Fruit fly (Drosophila melanogaster) whole organism, embryonic: ENCODE results near the gene Dok.

Experiments
- CG12219 ChIP-seq: fragments of 200-800 bp; sonication (Bioruptor generic); optimal IDR thresholded peaks from 3 replicates; lab custom pipeline; 2018; ENCODE audit warnings: missing biosample characterization, mild to moderate bottlenecking, missing genetic modification characterization
- CG12744 ChIP-seq: fragments of 200-800 bp; sonication (Bioruptor generic); optimal IDR thresholded peaks from 2 replicates; lab custom pipeline; 2016; ENCODE audit warnings: missing biosample characterization, missing genetic modification characterization
- CG15601 ChIP-seq: fragments of 200-800 bp; sonication (Bioruptor generic); optimal IDR thresholded peaks from 3 replicates; lab custom pipeline; 2019; ENCODE audit warnings: missing biosample characterization, mild to moderate bottlenecking, missing genetic modification characterization, moderate library complexity
- CG16815 ChIP-seq: fragments of 200-800 bp; sonication (Bioruptor generic); optimal IDR thresholded peaks from 3 replicates; lab custom pipeline; 2017; ENCODE audit warnings: missing biosample characterization, mild to moderate bottlenecking, missing genetic modification characterization
- CG17385 ChIP-seq: fragments of 200-800 bp; sonication (Bioruptor generic); optimal IDR thresholded peaks from 3 replicates; lab custom pipeline; 2018; ENCODE audit warnings: missing biosample characterization, mild to moderate bottlenecking, missing genetic modification characterization
- CG2199 ChIP-seq: fragments of 200-800 bp; sonication (Bioruptor generic); IDR thresholded peaks from 3 replicates; pipeline ENCODE4 v1.3.6; 2022; ENCODE audit warnings: missing biosample characterization, missing genetic modification characterization
- CG30020 ChIP-seq: fragments of 200-800 bp; optimal IDR thresholded peaks from 2 replicates; lab custom pipeline; 2019; ENCODE audit warnings: missing biosample characterization, mild to moderate bottlenecking, missing genetic modification characterization, moderate library complexity
- CG30431 ChIP-seq: fragments of 200-800 bp; sonication (Bioruptor generic); optimal IDR thresholded peaks from 2 replicates; lab custom pipeline; 2017; ENCODE audit warnings: missing biosample characterization, missing genetic modification characterization
- CG31224 ChIP-seq: fragments of 200-800 bp; sonication (Bioruptor generic); IDR thresholded peaks from 2 replicates; pipeline ENCODE4 v1.3.6; 2022; ENCODE audit warnings: missing biosample characterization, missing genetic modification characterization
- CG33213 ChIP-seq: fragments of 200-800 bp; sonication (Bioruptor generic); optimal IDR thresholded peaks from 3 replicates; lab custom pipeline; 2016; ENCODE audit warnings: missing biosample characterization, missing genetic modification characterization
- CG34224 ChIP-seq: fragments of 200-800 bp; sonication (Bioruptor generic); IDR thresholded peaks from 3 replicates; pipeline ENCODE4 v1.3.6; 2022; ENCODE audit warnings: missing biosample characterization, missing genetic modification characterization; ENCODE audit not compliant: partially characterized antibody
- CG4820 ChIP-seq: fragments of 200-800 bp; sonication (Bioruptor generic); optimal IDR thresholded peaks from 3 replicates; lab custom pipeline; 2016; ENCODE audit warnings: missing biosample characterization, missing genetic modification characterization
- CG5245 ChIP-seq: fragments of 200-800 bp; sonication (Bioruptor generic); optimal IDR thresholded peaks from 3 replicates; lab custom pipeline; 2016; ENCODE audit warnings: missing biosample characterization, missing genetic modification characterization
- CG5953 ChIP-seq: fragments of 200-800 bp; sonication (Bioruptor generic); IDR thresholded peaks from 2 replicates; pipeline ENCODE4 v1.3.6; 2022; ENCODE audit warnings: missing biosample characterization, missing genetic modification characterization
- CG6272 ChIP-seq: fragments of 200-800 bp; sonication (Bioruptor generic); IDR thresholded peaks from 2 replicates; pipeline ENCODE4 v1.3.6; 2022; ENCODE audit warnings: missing biosample characterization, missing genetic modification characterization
- CG6854 ChIP-seq: fragments of 200-800 bp; sonication (Bioruptor generic); optimal IDR thresholded peaks from 3 replicates; lab custom pipeline; 2017; ENCODE audit warnings: missing biosample characterization, mild to moderate bottlenecking, missing genetic modification characterization
- CG7271 ChIP-seq: fragments of 200-800 bp; sonication (Bioruptor generic); optimal IDR thresholded peaks from 2 replicates; lab custom pipeline; 2018; ENCODE audit warnings: missing biosample characterization, mild to moderate bottlenecking, missing genetic modification characterization, moderate library complexity
- CG8290 ChIP-seq, 3 experiments: fragments of 200-800 bp; sonication (Bioruptor generic); optimal IDR thresholded peaks; 2 replicates each; lab custom pipeline; 2016 to 2019; ENCODE audit warnings: missing biosample characterization in 3 of 3, missing genetic modification characterization in 3 of 3, mild to moderate bottlenecking in 2 of 3, moderate library complexity in 1 of 3
- Camta ChIP-seq: fragments of 200-800 bp; sonication (Bioruptor generic); optimal IDR thresholded peaks from 2 replicates; lab custom pipeline; 2016; ENCODE audit warnings: missing biosample characterization, missing genetic modification characterization
- D ChIP-seq, 2 experiments: fragments of 200-800 bp in 1 of 2; fragments of >200 bp in 1 of 2; sonication (Bioruptor generic) in 1 of 2; optimal IDR thresholded peaks; 2 replicates in 1 of 2; 3 replicates in 1 of 2; lab custom pipeline; 2017; ENCODE audit warnings: mild to moderate bottlenecking in 1 of 2, missing biosample characterization in 1 of 2, missing genetic modification characterization in 1 of 2, missing genetic modification reagents in 1 of 2
- Dek ChIP-seq: fragments of 200-800 bp; sonication (Bioruptor generic); optimal IDR thresholded peaks from 3 replicates; lab custom pipeline; 2019; ENCODE audit warnings: missing biosample characterization, mild to moderate bottlenecking, missing genetic modification characterization, moderate library complexity
- Dfd ChIP-seq, 2 experiments: fragments of >200 bp; optimal IDR thresholded peaks; 2 replicates each; lab custom pipeline; 2017; ENCODE audit warnings: missing biosample characterization in 2 of 2, missing genetic modification characterization in 2 of 2
- Dip2 ChIP-seq: fragments of 200-800 bp; sonication (Bioruptor generic); IDR thresholded peaks from 2 replicates; pipeline ENCODE4 v1.3.6; 2022; ENCODE audit warnings: missing biosample characterization, missing genetic modification characterization
- Dip3 ChIP-seq: fragments of 200-800 bp; sonication (Bioruptor generic); optimal IDR thresholded peaks from 3 replicates; lab custom pipeline; 2016; ENCODE audit warnings: missing biosample characterization, missing genetic modification characterization
- Dll ChIP-seq: fragments of 200-800 bp; sonication (Bioruptor generic); IDR thresholded peaks from 4 replicates; pipeline ENCODE4 v1.3.6; 2022; ENCODE audit warnings: missing biosample characterization, missing genetic modification characterization; ENCODE audit not compliant: partially characterized antibody
- HLHmδ ChIP-seq: fragments of 200-800 bp; sonication (Bioruptor generic); optimal IDR thresholded peaks from 2 replicates; lab custom pipeline; 2018; ENCODE audit warnings: missing biosample characterization, mild to moderate bottlenecking, missing genetic modification characterization, moderate library complexity
- Hey ChIP-seq: fragments of 200-800 bp; sonication (Bioruptor generic); optimal IDR thresholded peaks from 3 replicates; lab custom pipeline; 2018; ENCODE audit warnings: missing biosample characterization, mild to moderate bottlenecking, missing genetic modification characterization
- Hmr ChIP-seq: fragments of 200-800 bp; sonication (Bioruptor generic); optimal IDR thresholded peaks from 3 replicates; lab custom pipeline; 2017; ENCODE audit warnings: mild to moderate bottlenecking, missing biosample characterization, missing genetic modification reagents, missing genetic modification characterization
- Hmx ChIP-seq: fragments of 200-800 bp; sonication (Bioruptor generic); optimal IDR thresholded peaks from 2 replicates; lab custom pipeline; 2016; ENCODE audit warnings: missing biosample characterization, missing genetic modification characterization
- Myb ChIP-seq: fragments of 200-800 bp; sonication (Bioruptor generic); optimal IDR thresholded peaks from 2 replicates; lab custom pipeline; 2016; ENCODE audit warnings: missing biosample characterization, missing genetic modification characterization
- NC2α ChIP-seq: fragments of 200-800 bp; sonication (Bioruptor generic); optimal IDR thresholded peaks from 2 replicates; lab custom pipeline; 2016; ENCODE audit warnings: missing biosample characterization, missing genetic modification characterization
- NC2β ChIP-seq: fragments of 200-800 bp; sonication (Bioruptor generic); optimal IDR thresholded peaks from 2 replicates; lab custom pipeline; 2016; ENCODE audit warnings: missing biosample characterization, missing genetic modification characterization
- Optix ChIP-seq: fragments of 200-800 bp; sonication (Bioruptor generic); IDR thresholded peaks from 3 replicates; pipeline ENCODE4 v1.3.6; 2022; ENCODE audit warnings: missing biosample characterization, missing genetic modification characterization
- Sin3A ChIP-seq: fragments of >200 bp; optimal IDR thresholded peaks from 2 replicates; lab custom pipeline; 2018
- Ssrp ChIP-seq: fragments of 200-800 bp; sonication (Bioruptor generic); optimal IDR thresholded peaks from 2 replicates; lab custom pipeline; 2018; ENCODE audit warnings: missing biosample characterization, mild to moderate bottlenecking, missing genetic modification characterization, moderate library complexity
- TFAM ChIP-seq: fragments of 200-800 bp; sonication (Bioruptor generic); optimal IDR thresholded peaks from 2 replicates; lab custom pipeline; 2017; ENCODE audit warnings: missing biosample characterization, missing genetic modification characterization, inconsistent platforms
- ac ChIP-seq: fragments of 200-800 bp; sonication (Bioruptor generic); optimal IDR thresholded peaks from 3 replicates; lab custom pipeline; 2017; ENCODE audit warnings: missing biosample characterization, mild to moderate bottlenecking, missing genetic modification characterization
- bowl ChIP-seq: fragments of 200-800 bp; sonication (Bioruptor generic); IDR thresholded peaks from 2 replicates; pipeline ENCODE4 v1.3.6; 2022; ENCODE audit warnings: missing biosample characterization, missing genetic modification characterization
- chn ChIP-seq: fragments of 200-800 bp; sonication (Bioruptor generic); optimal IDR thresholded peaks from 2 replicates; lab custom pipeline; 2016; ENCODE audit warnings: missing biosample characterization, missing genetic modification characterization
- emc ChIP-seq: fragments of 200-800 bp; sonication (Bioruptor generic); optimal IDR thresholded peaks from 2 replicates; lab custom pipeline; 2016; ENCODE audit warnings: missing biosample characterization, missing genetic modification characterization
- gcm2 ChIP-seq: fragments of 200-800 bp; sonication (Bioruptor generic); optimal IDR thresholded peaks from 2 replicates; lab custom pipeline; 2016; ENCODE audit warnings: missing biosample characterization, missing genetic modification characterization
- hbn ChIP-seq: fragments of 200-800 bp; sonication (Bioruptor generic); IDR thresholded peaks from 2 replicates; pipeline ENCODE4 v1.3.6; 2022; ENCODE audit warnings: missing biosample characterization, missing genetic modification characterization; ENCODE audit not compliant: partially characterized antibody
- ind ChIP-seq: fragments of 200-800 bp; sonication (Bioruptor generic); optimal IDR thresholded peaks from 3 replicates; lab custom pipeline; 2016; ENCODE audit warnings: missing biosample characterization, missing genetic modification characterization
- ken ChIP-seq: fragments of 200-800 bp; sonication (Bioruptor generic); IDR thresholded peaks from 3 replicates; pipeline ENCODE4 v1.3.6; 2022; ENCODE audit warnings: missing biosample characterization, missing genetic modification characterization
- lmd ChIP-seq: fragments of 200-800 bp; sonication (Bioruptor generic); IDR thresholded peaks from 2 replicates; pipeline ENCODE4 v1.3.6; 2022; ENCODE audit warnings: missing biosample characterization, missing genetic modification characterization
- nerfin-1 ChIP-seq: fragments of 200-800 bp; sonication (Bioruptor generic); optimal IDR thresholded peaks from 3 replicates; lab custom pipeline; 2019; ENCODE audit warnings: missing biosample characterization, mild to moderate bottlenecking, missing genetic modification characterization, moderate library complexity
- nmo ChIP-seq: fragments of 200-800 bp; sonication (Bioruptor generic); optimal IDR thresholded peaks from 2 replicates; lab custom pipeline; 2018; ENCODE audit warnings: missing biosample characterization, mild to moderate bottlenecking, missing genetic modification characterization, moderate library complexity
- pfk ChIP-seq: fragments of 200-800 bp; sonication (Bioruptor generic); optimal IDR thresholded peaks from 2 replicates; lab custom pipeline; 2018; ENCODE audit warnings: missing biosample characterization, mild to moderate bottlenecking, missing genetic modification characterization, moderate library complexity
- vfl ChIP-seq: fragments of 200-800 bp; sonication (Bioruptor generic); optimal IDR thresholded peaks from 2 replicates; lab custom pipeline; 2016; ENCODE audit warnings: missing biosample characterization, missing genetic modification characterization
- zen ChIP-seq: fragments of 200-800 bp; sonication (Bioruptor generic); optimal IDR thresholded peaks from 3 replicates; lab custom pipeline; 2018; ENCODE audit warnings: missing biosample characterization, mild to moderate bottlenecking, missing genetic modification characterization, moderate library complexity

The Dok gene

dm6 chrX:7305753-7306338, 18.2 kb upstream of the Dok start (continued):
- no peak for TF ChIP-seq Myb (GFP tag; lab: Kevin White, UChicago)
- TF ChIP-seq CG2199 (GFP tag; lab: Robert Waterston, UW), result no peak
- no peak for TF ChIP-seq NC2β (GFP tag; lab: Kevin White, UChicago)
- peak; percentile 22 for TF ChIP-seq Camta (GFP tag; lab: Kevin White, UChicago)
- no peak for TF ChIP-seq CG33213 (GFP tag; lab: Kevin White, UChicago)
- peak; percentile 42 for TF ChIP-seq CG17385 (GFP tag; lab: Kevin White, UChicago)
- no peak for TF ChIP-seq ken (GFP tag; lab: Robert Waterston, UW)
- no peak for TF ChIP-seq pfk (GFP tag; lab: Kevin White, UChicago)
- no peak for TF ChIP-seq hbn (GFP tag; lab: Robert Waterston, UW)
- peak; percentile 40 for TF ChIP-seq CG15601
- TF ChIP-seq Hmr (GFP tag; lab: Kevin White, UChicago), result peak; percentile 48
- no peak for TF ChIP-seq CG5953
- TF ChIP-seq lmd, result peak; percentile 51
- peak; percentile 73 for TF ChIP-seq Ssrp (tag; lab: Kevin White, UChicago)
- peak; percentile 73 for TF ChIP-seq CG30431
- TF ChIP-seq Dek (tag; lab: Kevin White, UChicago), result no peak
- no peak for TF ChIP-seq CG34224 (GFP tag; lab: Robert Waterston, UW)
- TF ChIP-seq CG30020 (tag; lab: Kevin White, UChicago), result no peak
- no peak for TF ChIP-seq Dfd (GFP tag; optimal IDR thresholded peaks at IDR 0.05; lab: Kevin White, UChicago)
- peak; percentile 6 for TF ChIP-seq D (optimal IDR thresholded peaks at IDR 0.05; lab: Kevin White, UChicago)
- TF ChIP-seq D (GFP tag; optimal IDR thresholded peaks at IDR 0.05; lab: Kevin White, UChicago), result peak; percentile 71
- TF ChIP-seq CG12219, result peak; percentile 18
- peak; percentile 6 for TF ChIP-seq Dip3 (GFP tag; lab: Kevin White, UChicago)
- no peak for TF ChIP-seq gcm2
- peak; percentile 49 for TF ChIP-seq CG4820
- peak; percentile 51 for TF ChIP-seq ac (GFP tag; lab: Kevin White, UChicago)
- no peak for TF ChIP-seq Sin3A (lab: Kevin White, UChicago)
- peak; percentile 13 for TF ChIP-seq zen (tag; lab: Kevin White, UChicago)
- peak; percentile 43 for TF ChIP-seq nerfin-1 (tag; lab: Kevin White, UChicago)
- no peak for TF ChIP-seq TFAM
- peak; percentile 27 for TF ChIP-seq chn (GFP tag; lab: Kevin White, UChicago)
- peak; percentile 75 for TF ChIP-seq nmo (GFP tag; lab: Kevin White, UChicago)
- no peak for TF ChIP-seq CG6272 (GFP tag; lab: Robert Waterston, UW)
- TF ChIP-seq CG7271 (tag; lab: Kevin White, UChicago), result no peak
- TF ChIP-seq Hey (tag; lab: Kevin White, UChicago), result no peak
- peak; percentile 47 for TF ChIP-seq ind (GFP tag; lab: Kevin White, UChicago)
- peak; percentile 58; the same call in 1 of the 3 replicates for TF ChIP-seq Optix (GFP tag; lab: Robert Waterston, UW)
- TF ChIP-seq NC2α, result no peak
- TF ChIP-seq emc (GFP tag; lab: Kevin White, UChicago), result no peak
- no peak for TF ChIP-seq Hmx (GFP tag; lab: Kevin White, UChicago)
- TF ChIP-seq CG16815 (GFP tag; lab: Kevin White, UChicago), result peak; percentile 72
- peak; percentile 35 for TF ChIP-seq CG8290 (GFP tag; optimal IDR thresholded peaks at IDR 0.05; lab: Kevin White, UChicago)
- no peak for TF ChIP-seq CG8290 (tag; optimal IDR thresholded peaks at IDR 0.05; lab: Kevin White, UChicago)
- TF ChIP-seq vfl, result no peak
- TF ChIP-seq Dip2 (GFP tag; lab: Robert Waterston, UW), result no peak
- TF ChIP-seq CG12744 (GFP tag; lab: Kevin White, UChicago), result no peak
- no peak for TF ChIP-seq HLHmδ
- no peak for TF ChIP-seq Dll (GFP tag; lab: Robert Waterston, UW)
- TF ChIP-seq bowl (GFP tag; lab: Robert Waterston, UW), result no peak
- 0 out of 2 replicates have a peak, but pooled peaks have one; percentile 12 for TF ChIP-seq CG31224 (GFP tag; lab: Robert Waterston, UW)
- TF ChIP-seq CG5245 (GFP tag; lab: Kevin White, UChicago), result peak; percentile 19
- TF ChIP-seq CG6854, result peak; percentile 4
